Fruit fly (Drosophila melanogaster) whole organism, prepupa: Measurements from ENCODE around the gene Pep.

Source experiments
- CG10669 ChIP-seq: fragments of 200-800 bp; sonication (Bioruptor generic); optimal IDR thresholded peaks from 3 replicates; lab custom pipeline; 2018; ENCODE audit warnings: missing biosample characterization, mild to moderate bottlenecking, missing genetic modification characterization, moderate library complexity
- CG9139 ChIP-seq: fragments of 200-800 bp; sonication (Bioruptor generic); optimal IDR thresholded peaks from 3 replicates; lab custom pipeline; 2017; ENCODE audit warnings: missing biosample characterization, mild to moderate bottlenecking, missing genetic modification characterization
- Eip78C ChIP-seq: fragments of 200-800 bp; sonication (Bioruptor generic); peaks from one replicate; lab custom pipeline; 2016; ENCODE audit warnings: missing biosample characterization, missing genetic modification characterization
- OdsH ChIP-seq: fragments of 200-800 bp; sonication (Bioruptor generic); optimal IDR thresholded peaks from 3 replicates; lab custom pipeline; 2016; ENCODE audit warnings: missing biosample characterization, missing genetic modification characterization
- Sox14 ChIP-seq: fragments of 200-800 bp; sonication (Bioruptor generic); optimal IDR thresholded peaks from 3 replicates; lab custom pipeline; 2016; ENCODE audit warnings: missing biosample characterization, missing genetic modification characterization
- cyc ChIP-seq: fragments of 200-800 bp; sonication (Bioruptor generic); optimal IDR thresholded peaks from 3 replicates; lab custom pipeline; 2016; ENCODE audit warnings: missing biosample characterization, missing genetic modification characterization
- fkh ChIP-seq: fragments of 200-800 bp; sonication (Bioruptor generic); optimal IDR thresholded peaks from 3 replicates; lab custom pipeline; 2017; ENCODE audit warnings: missing biosample characterization, mild to moderate bottlenecking, missing genetic modification characterization, moderate library complexity
- spab ChIP-seq: fragments of 200-800 bp; sonication (Bioruptor generic); optimal IDR thresholded peaks from 2 replicates; lab custom pipeline; 2017; ENCODE audit warnings: missing biosample characterization, mild to moderate bottlenecking, missing genetic modification characterization, missing genetic modification reagents

- TF ChIP-seq spab (GFP tag; lab: Kevin White, UChicago) (no peak), fkh (no peak), CG10669 (GFP tag; lab: Kevin White, UChicago) (no peak), OdsH (GFP tag; lab: Kevin White, UChicago) (no peak), cyc (GFP tag; lab: Kevin White, UChicago) (no peak), Sox14 (no peak), Eip78C (GFP tag; lab: Kevin White, UChicago) (no peak), CG9139 (GFP tag; lab: Kevin White, UChicago) (no peak)
Observed at dm6 chr3L:17638649-17639048, 6.2 kb downstream of the Pep start.
